Fruit fly (Drosophila melanogaster) whole organism, embryonic: ENCODE measurements around the gene Rpn9.

Experiments
- B-H1 ChIP-seq: fragments of 200-800 bp; sonication (Bioruptor generic); IDR thresholded peaks from 3 replicates; pipeline ENCODE4 v1.3.6; 2022; ENCODE audit warnings: missing biosample characterization, missing genetic modification characterization
- Bdp1 ChIP-seq: fragments of 200-800 bp; sonication (Bioruptor generic); optimal IDR thresholded peaks from 3 replicates; lab custom pipeline; 2016; ENCODE audit warnings: missing biosample characterization, missing genetic modification characterization
- CG11247 ChIP-seq: fragments of 200-800 bp; sonication (Bioruptor generic); IDR thresholded peaks from 2 replicates; pipeline ENCODE4 v1.3.6; 2022; ENCODE audit warnings: missing biosample characterization, missing genetic modification characterization
- CG12219 ChIP-seq: fragments of 200-800 bp; sonication (Bioruptor generic); optimal IDR thresholded peaks from 3 replicates; lab custom pipeline; 2018; ENCODE audit warnings: missing biosample characterization, mild to moderate bottlenecking, missing genetic modification characterization
- CG13424 ChIP-seq: fragments of 200-800 bp; sonication (Bioruptor generic); optimal IDR thresholded peaks from 2 replicates; lab custom pipeline; 2019; ENCODE audit warnings: missing biosample characterization, mild to moderate bottlenecking, missing genetic modification characterization, moderate library complexity
- CG13775 ChIP-seq: fragments of 200-800 bp; sonication (Bioruptor generic); optimal IDR thresholded peaks from 3 replicates; lab custom pipeline; 2017; ENCODE audit warnings: missing biosample characterization, mild to moderate bottlenecking, missing genetic modification characterization
- CG1647 ChIP-seq: fragments of 200-800 bp; sonication (Bioruptor generic); optimal IDR thresholded peaks from 3 replicates; lab custom pipeline; 2016; ENCODE audit warnings: missing biosample characterization, missing genetic modification characterization
- CG17186 ChIP-seq: fragments of 200-800 bp; sonication (Bioruptor generic); optimal IDR thresholded peaks from 3 replicates; lab custom pipeline; 2017; ENCODE audit warnings: missing biosample characterization, missing genetic modification reagents, missing genetic modification characterization
- CG1792 ChIP-seq: fragments of 200-800 bp; sonication (Bioruptor generic); optimal IDR thresholded peaks from 2 replicates; lab custom pipeline; 2016; ENCODE audit warnings: missing biosample characterization, missing genetic modification characterization
- CG18262 ChIP-seq: fragments of 200-800 bp; optimal IDR thresholded peaks from 3 replicates; lab custom pipeline; 2019; ENCODE audit warnings: missing biosample characterization, mild to moderate bottlenecking, missing genetic modification characterization, moderate library complexity
- CG18476 ChIP-seq: fragments of 200-800 bp; sonication (Bioruptor generic); optimal IDR thresholded peaks from 2 replicates; lab custom pipeline; 2016; ENCODE audit warnings: missing biosample characterization, mild to moderate bottlenecking, missing genetic modification characterization
- CG18599 ChIP-seq: fragments of 200-800 bp; sonication (Bioruptor generic); optimal IDR thresholded peaks from 3 replicates; lab custom pipeline; 2017; ENCODE audit warnings: missing biosample characterization, missing genetic modification characterization, mild to moderate bottlenecking, moderate library complexity, missing genetic modification reagents
- CG2712 ChIP-seq: fragments of 200-800 bp; optimal IDR thresholded peaks from 3 replicates; lab custom pipeline; 2019; ENCODE audit warnings: missing biosample characterization, mild to moderate bottlenecking, missing genetic modification characterization, moderate library complexity
- CG3281 ChIP-seq: fragments of 200-800 bp; sonication (Bioruptor generic); optimal IDR thresholded peaks from 3 replicates; lab custom pipeline; 2017; ENCODE audit warnings: missing biosample characterization, mild to moderate bottlenecking, missing genetic modification characterization
- CG4820 ChIP-seq: fragments of 200-800 bp; sonication (Bioruptor generic); optimal IDR thresholded peaks from 3 replicates; lab custom pipeline; 2016; ENCODE audit warnings: missing biosample characterization, missing genetic modification characterization
- CG6813 ChIP-seq: fragments of 200-800 bp; sonication (Bioruptor generic); optimal IDR thresholded peaks from 2 replicates; lab custom pipeline; 2017; ENCODE audit warnings: missing biosample characterization, missing genetic modification characterization, mild to moderate bottlenecking, moderate library complexity, missing genetic modification reagents
- CG7745 ChIP-seq: fragments of 200-800 bp; sonication (Bioruptor generic); optimal IDR thresholded peaks from 2 replicates; lab custom pipeline; 2018; ENCODE audit warnings: missing biosample characterization, mild to moderate bottlenecking, missing genetic modification characterization, moderate library complexity
- CTCF ChIP-seq: fragments of 200-800 bp; sonication (Bioruptor generic); optimal IDR thresholded peaks from 2 replicates; lab custom pipeline; 2017; ENCODE audit warnings: missing biosample characterization, mild to moderate bottlenecking, missing genetic modification characterization, moderate library complexity
- Dek ChIP-seq: fragments of 200-800 bp; sonication (Bioruptor generic); optimal IDR thresholded peaks from 3 replicates; lab custom pipeline; 2019; ENCODE audit warnings: missing biosample characterization, mild to moderate bottlenecking, missing genetic modification characterization, moderate library complexity
- Doc2 ChIP-seq: fragments of 200-800 bp; sonication (Bioruptor generic); IDR thresholded peaks from 2 replicates; pipeline ENCODE4 v1.3.6; 2022; ENCODE audit warnings: missing biosample characterization, missing genetic modification characterization
- Dp ChIP-seq: fragments of 200-800 bp; sonication (Bioruptor generic); optimal IDR thresholded peaks from 2 replicates; lab custom pipeline; 2018; ENCODE audit warnings: missing biosample characterization, mild to moderate bottlenecking, missing genetic modification characterization, moderate library complexity
- E2f1 ChIP-seq: fragments of 200-800 bp; sonication (Bioruptor generic); IDR thresholded peaks from 2 replicates; pipeline ENCODE4 v1.3.6; 2022; ENCODE audit warnings: missing biosample characterization, missing genetic modification characterization
- HLH4C ChIP-seq: fragments of 200-800 bp; sonication (Bioruptor generic); IDR thresholded peaks from 3 replicates; pipeline ENCODE4 v1.3.6; 2022; ENCODE audit warnings: missing biosample characterization, missing genetic modification characterization; ENCODE audit not compliant: partially characterized antibody
- Hmr ChIP-seq: fragments of 200-800 bp; sonication (Bioruptor generic); optimal IDR thresholded peaks from 3 replicates; lab custom pipeline; 2017; ENCODE audit warnings: mild to moderate bottlenecking, missing biosample characterization, missing genetic modification reagents, missing genetic modification characterization
- Lhr ChIP-seq: fragments of 200-800 bp; sonication (Bioruptor generic); optimal IDR thresholded peaks from 3 replicates; lab custom pipeline; 2017; ENCODE audit warnings: mild to moderate bottlenecking, missing biosample characterization, missing genetic modification reagents, missing genetic modification characterization
- Lim3 ChIP-seq: fragments of 200-800 bp; sonication (Bioruptor generic); IDR thresholded peaks from 2 replicates; pipeline ENCODE4 v1.3.6; 2022; ENCODE audit warnings: missing biosample characterization, missing genetic modification characterization
- MESR4 ChIP-seq: fragments of 200-800 bp; sonication (Bioruptor generic); optimal IDR thresholded peaks from 2 replicates; lab custom pipeline; 2018; ENCODE audit warnings: missing biosample characterization, mild to moderate bottlenecking, missing genetic modification characterization, moderate library complexity
- NC2α ChIP-seq: fragments of 200-800 bp; sonication (Bioruptor generic); optimal IDR thresholded peaks from 2 replicates; lab custom pipeline; 2016; ENCODE audit warnings: missing biosample characterization, missing genetic modification characterization
- NK7.1 ChIP-seq: fragments of 200-800 bp; sonication (Bioruptor generic); optimal IDR thresholded peaks from 3 replicates; lab custom pipeline; 2016; ENCODE audit warnings: missing biosample characterization, missing genetic modification characterization
- Oaz ChIP-seq: fragments of 200-800 bp; sonication (Bioruptor generic); IDR thresholded peaks from 2 replicates; pipeline ENCODE4 v1.3.6; 2022; ENCODE audit warnings: missing biosample characterization, missing genetic modification characterization
- PHDP ChIP-seq: fragments of 200-800 bp; sonication (Bioruptor generic); optimal IDR thresholded peaks from 3 replicates; lab custom pipeline; 2018; ENCODE audit warnings: missing biosample characterization, mild to moderate bottlenecking, missing genetic modification characterization, moderate library complexity
- Ptx1 ChIP-seq: fragments of 200-800 bp; sonication (Bioruptor generic); IDR thresholded peaks from 2 replicates; pipeline ENCODE4 v1.3.6; 2022; ENCODE audit warnings: missing biosample characterization, missing genetic modification characterization
- Ravus ChIP-seq: fragments of 200-800 bp; sonication (Bioruptor generic); IDR thresholded peaks from 2 replicates; pipeline ENCODE4 v1.3.6; 2022; ENCODE audit warnings: missing biosample characterization, missing genetic modification characterization
- Six4 ChIP-seq: fragments of 200-800 bp; sonication (Bioruptor generic); optimal IDR thresholded peaks from 2 replicates; lab custom pipeline; 2016; ENCODE audit warnings: missing biosample characterization, missing genetic modification characterization
- ab ChIP-seq: fragments of 200-800 bp; sonication (Bioruptor generic); optimal IDR thresholded peaks from 2 replicates; lab custom pipeline; 2016; ENCODE audit warnings: missing biosample characterization, missing genetic modification characterization
- cg ChIP-seq: fragments of 200-800 bp; sonication (Bioruptor generic); optimal IDR thresholded peaks from 3 replicates; lab custom pipeline; 2019; ENCODE audit warnings: missing biosample characterization, mild to moderate bottlenecking, missing genetic modification characterization, moderate library complexity
- chn ChIP-seq: fragments of 200-800 bp; sonication (Bioruptor generic); optimal IDR thresholded peaks from 2 replicates; lab custom pipeline; 2016; ENCODE audit warnings: missing biosample characterization, missing genetic modification characterization
- da ChIP-seq: fragments of 200-800 bp; sonication (Bioruptor generic); optimal IDR thresholded peaks from 2 replicates; lab custom pipeline; 2016; ENCODE audit warnings: missing biosample characterization, missing genetic modification characterization
- disco-r ChIP-seq: fragments of 200-800 bp; sonication (Bioruptor generic); optimal IDR thresholded peaks from 2 replicates; lab custom pipeline; 2016; ENCODE audit warnings: missing biosample characterization, missing genetic modification characterization
- en ChIP-seq: fragments of 200-800 bp; sonication (Bioruptor generic); optimal IDR thresholded peaks from 2 replicates; lab custom pipeline; 2016; ENCODE audit warnings: missing biosample characterization, missing genetic modification characterization
- ewg ChIP-seq: fragments of 200-800 bp; sonication (Bioruptor generic); optimal IDR thresholded peaks from 3 replicates; lab custom pipeline; 2017; ENCODE audit warnings: mild to moderate bottlenecking, missing biosample characterization, missing genetic modification reagents, missing genetic modification characterization
- her ChIP-seq: fragments of 200-800 bp; sonication (Bioruptor generic); optimal IDR thresholded peaks from 2 replicates; lab custom pipeline; 2016; ENCODE audit warnings: missing biosample characterization, missing genetic modification characterization
- hkb ChIP-seq, 2 experiments: fragments of 200-800 bp in 1 of 2; fragments of >200 bp in 1 of 2; sonication (Bioruptor generic) in 1 of 2; IDR thresholded peaks in 1 of 2; optimal IDR thresholded peaks in 1 of 2; 2 replicates each; pipeline versions ENCODE4 v1.3.6 to Lab custom; 2017 to 2022; ENCODE audit warnings: missing biosample characterization in 1 of 2, missing genetic modification characterization in 1 of 2
- ind ChIP-seq: fragments of 200-800 bp; sonication (Bioruptor generic); optimal IDR thresholded peaks from 3 replicates; lab custom pipeline; 2016; ENCODE audit warnings: missing biosample characterization, missing genetic modification characterization
- lola ChIP-seq, 3 experiments: fragments of >200 bp in 2 of 3; fragments of 200-800 bp in 1 of 3; sonication (Bioruptor generic) in 1 of 3; optimal IDR thresholded peaks; 2 replicates each; lab custom pipeline; 2017 to 2019; ENCODE audit warnings: missing biosample characterization in 3 of 3, missing genetic modification characterization in 3 of 3, mild to moderate bottlenecking in 1 of 3, moderate library complexity in 1 of 3
- nmo ChIP-seq: fragments of 200-800 bp; sonication (Bioruptor generic); optimal IDR thresholded peaks from 2 replicates; lab custom pipeline; 2018; ENCODE audit warnings: missing biosample characterization, mild to moderate bottlenecking, missing genetic modification characterization, moderate library complexity
- ranshi ChIP-seq: fragments of 200-800 bp; sonication (Bioruptor generic); IDR thresholded peaks from 2 replicates; pipeline ENCODE4 v1.3.6; 2022; ENCODE audit warnings: missing biosample characterization, missing genetic modification characterization
- shn ChIP-seq: fragments of 200-800 bp; sonication (Bioruptor generic); optimal IDR thresholded peaks from 3 replicates; lab custom pipeline; 2016; ENCODE audit warnings: missing biosample characterization, missing genetic modification characterization
- tgo ChIP-seq: fragments of 200-800 bp; sonication (Bioruptor generic); IDR thresholded peaks from 3 replicates; pipeline ENCODE4 v1.3.6; 2022; ENCODE audit warnings: missing biosample characterization, missing genetic modification characterization
- tin ChIP-seq: fragments of 200-800 bp; sonication (Bioruptor generic); optimal IDR thresholded peaks from 3 replicates; lab custom pipeline; 2016; ENCODE audit warnings: missing biosample characterization, missing genetic modification characterization

Rpn9 gene

DNA sequence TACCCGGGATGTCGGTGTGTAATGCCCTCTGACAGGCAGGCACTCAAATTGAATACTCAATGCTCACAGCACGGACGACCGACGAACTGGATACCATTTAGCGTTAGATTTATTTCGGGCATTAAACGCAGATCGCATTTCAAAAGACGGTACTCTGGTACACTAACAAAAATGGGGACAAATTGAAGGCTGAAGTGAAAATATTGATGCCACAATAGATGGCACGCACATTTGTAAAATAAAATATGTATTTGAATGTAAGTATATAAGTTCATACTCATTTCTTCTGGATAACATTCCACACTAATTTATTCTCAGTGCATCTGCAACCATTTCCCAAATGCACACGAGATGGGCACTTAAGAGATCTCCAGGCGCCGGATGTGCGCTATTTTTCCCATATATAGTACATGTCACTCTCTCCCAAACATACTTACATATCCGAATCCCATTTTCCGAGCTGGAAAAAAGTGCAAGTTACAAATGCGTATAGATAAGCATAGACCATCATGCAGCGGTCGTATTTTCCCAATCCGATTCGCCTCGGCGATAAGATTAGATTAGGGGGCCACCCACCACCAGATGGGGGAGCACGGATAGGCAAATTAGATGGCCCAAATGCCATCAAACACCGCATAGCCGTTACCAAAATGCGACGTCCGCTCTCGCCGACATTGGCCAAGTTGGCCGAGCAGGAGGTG lies 23.6 kb downstream of the Rpn9 start, which contains the start of gene CG10301 (continued):
- TF ChIP-seq CG7745 (tag; lab: Kevin White, UChicago) (no peak), CG1647 (peak; percentile 25), her (GFP tag; lab: Kevin White, UChicago) (no peak), CG4820 (GFP tag; lab: Kevin White, UChicago) (peak; percentile 67), CG1792 (no peak), CG18599 (GFP tag; lab: Kevin White, UChicago) (peak; percentile 32), NK7.1 (GFP tag; lab: Kevin White, UChicago) (no peak), Lhr (GFP tag; lab: Kevin White, UChicago) (peak; percentile 40), Dp (GFP tag; lab: Kevin White, UChicago) (no peak), en (no peak), Oaz (GFP tag; lab: Robert Waterston, UW) (no peak), hkb (optimal IDR thresholded peaks at IDR 0.05; lab: Kevin White, UChicago) (no peak), hkb (GFP tag; IDR thresholded peaks at IDR 0.05; lab: Robert Waterston, UW) (peak; percentile 55; the same call in 1 of the 2 replicates), ewg (GFP tag; lab: Kevin White, UChicago) (peak; percentile 56), Dek (tag; lab: Kevin White, UChicago) (no peak), tgo (GFP tag; lab: Robert Waterston, UW) (peak; percentile 26; the same call in 1 of the 3 replicates), CG12219 (peak; percentile 59), tin (GFP tag; lab: Kevin White, UChicago) (peak; percentile 66), E2f1 (GFP tag; lab: Robert Waterston, UW) (peak; percentile 60), ranshi (GFP tag; lab: Robert Waterston, UW) (peak; percentile 68), CG13424 (tag; lab: Kevin White, UChicago) (peak; percentile 60), ab (GFP tag; lab: Kevin White, UChicago) (no peak), Doc2 (no peak), Lim3 (GFP tag; lab: Robert Waterston, UW) (no peak), disco-r (GFP tag; lab: Kevin White, UChicago) (no peak), da (no peak), Hmr (GFP tag; lab: Kevin White, UChicago) (no peak), MESR4 (GFP tag; lab: Kevin White, UChicago) (no peak), CG18262 (peak; percentile 74), CG6813 (peak; percentile 29), chn (GFP tag; lab: Kevin White, UChicago) (peak; percentile 44), PHDP (peak; percentile 37), CG13775 (GFP tag; lab: Kevin White, UChicago) (peak; percentile 62), CG2712 (tag; lab: Kevin White, UChicago) (peak; percentile 77), CG11247 (GFP tag; lab: Robert Waterston, UW) (no peak), lola (GFP tag; optimal IDR thresholded peaks at IDR 0.05; lab: Kevin White, UChicago) (peak in 1 of 3 experiments; percentile 81), CG17186 (GFP tag; lab: Kevin White, UChicago) (peak; percentile 26), HLH4C (no peak), Ravus (no peak; the same call in 1 of the 2 replicates), CG18476 (GFP tag; lab: Kevin White, UChicago) (peak; percentile 32), CG3281 (GFP tag; lab: Kevin White, UChicago) (no peak), Six4 (GFP tag; lab: Kevin White, UChicago) (peak; percentile 73), cg (GFP tag; lab: Kevin White, UChicago) (no peak), nmo (GFP tag; lab: Kevin White, UChicago) (peak; percentile 76), CTCF (GFP tag; lab: Kevin White, UChicago) (peak; percentile 13), shn (GFP tag; lab: Kevin White, UChicago) (no peak), NC2α (GFP tag; lab: Kevin White, UChicago) (peak; percentile 9), B-H1 (GFP tag; lab: Robert Waterston, UW) (peak; percentile 35; the same call in 2 of the 3 replicates), Bdp1 (no peak), Ptx1 (GFP tag; lab: Robert Waterston, UW) (peak; percentile 43; the same call in 1 of the 2 replicates), ind (GFP tag; lab: Kevin White, UChicago) (peak; percentile 20)
